Worm (Caenorhabditis elegans): ENCODE data around the gene cchl-1.

The cchl-1 gene

DNA sequence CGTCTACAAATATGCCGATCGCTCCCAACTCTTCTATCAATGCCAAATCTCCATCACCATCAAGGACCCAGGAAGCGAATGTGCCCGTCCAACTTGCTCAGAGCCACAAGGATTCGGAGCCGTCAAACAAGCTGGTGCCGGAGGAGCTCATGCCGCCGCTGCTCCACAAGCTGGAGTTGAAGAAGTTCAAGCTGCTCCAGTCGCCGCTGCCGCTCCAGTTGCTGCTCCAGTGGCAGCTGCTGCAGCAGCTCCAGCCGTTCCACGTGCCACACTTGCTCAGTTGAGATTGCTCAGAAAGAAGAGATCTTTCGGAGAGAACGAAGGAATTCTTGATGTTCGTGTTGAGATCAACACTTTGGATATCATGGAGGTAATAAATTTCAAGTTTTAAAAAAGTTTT, 34.6 kb upstream of the cchl-1 start:
- TF ChIP-seq nhr-27 (tag; optimal IDR thresholded peaks at IDR 0.05) (no peak), zim-3 (tag; optimal IDR thresholded peaks at IDR 0.05) (no peak), Y53F4B.3 (GFP tag; IDR thresholded peaks at IDR 0.05) (no peak), egrh-3 (GFP tag; IDR thresholded peaks at IDR 0.05) (peak; percentile 83), him-1 (tag; optimal IDR thresholded peaks at IDR 0.05) (no peak), attf-3 (GFP tag; conservative IDR thresholded peaks at IDR 0.05) (no peak), attf-6 (GFP tag; IDR thresholded peaks at IDR 0.05) (no peak), ztf-25 (GFP tag; IDR thresholded peaks at IDR 0.05) (no peak), ztf-6 (GFP tag; IDR thresholded peaks at IDR 0.05) (no peak), B0336.3 (GFP tag; IDR thresholded peaks at IDR 0.05) (no peak), ceh-27 (GFP tag; optimal IDR thresholded peaks at IDR 0.05) (no peak), zfh-2 (GFP tag; conservative IDR thresholded peaks at IDR 0.05) (peak; percentile 85), hsf-1 (GFP tag; IDR thresholded peaks at IDR 0.05) (no peak), ekl-4 (GFP tag; IDR thresholded peaks at IDR 0.05) (no peak)

ce11 chrII:11268822-11269221, 32.6 kb upstream of the cchl-1 start, which contains the start of gene cut-1:
Gene cut-1 (plus strand): TSS chrII:11269122.
- TF ChIP-seq athp-1 (tag; optimal IDR thresholded peaks at IDR 0.05) (no peak), tbx-9 (tag; optimal IDR thresholded peaks at IDR 0.05; ENCODE audit: borderline replicate concordance) (no peak), attf-3 (GFP tag; conservative IDR thresholded peaks at IDR 0.05) (no peak), D2030.7 (GFP tag; IDR thresholded peaks at IDR 0.05) (no peak), snpc-3.4 (tag; optimal IDR thresholded peaks at IDR 0.05) (no peak), lir-1 (GFP tag; conservative IDR thresholded peaks at IDR 0.05) (no peak), xnd-1 (tag; optimal IDR thresholded peaks at IDR 0.05) (no peak), cebp-1 (GFP tag; IDR thresholded peaks at IDR 0.05) (no peak), cebp-1 (tag; optimal IDR thresholded peaks at IDR 0.05) (no peak), F39B2.1 (GFP tag; IDR thresholded peaks at IDR 0.05) (no peak), die-1 (tag; optimal IDR thresholded peaks at IDR 0.05) (no peak)

ce11 chrII:11261173-11261572, 25.0 kb upstream of the cchl-1 start, which contains the start of gene T05B9.1:
Gene T05B9.1 (minus strand): TSS chrII:11261192.
- TF ChIP-seq snpc-3.4 (tag; optimal IDR thresholded peaks at IDR 0.05) (no peak), nfyb-1 (GFP tag; IDR thresholded peaks at IDR 0.05) (no peak), ccch-3 (GFP tag; optimal IDR thresholded peaks at IDR 0.05) (no peak), ztf-3 (GFP tag; optimal IDR thresholded peaks at IDR 0.05) (no peak), dox-1 (GFP tag; IDR thresholded peaks at IDR 0.05) (0 out of 2 replicates have a peak, but pooled peaks have one; percentile 6), bed-2 (GFP tag; IDR thresholded peaks at IDR 0.05) (no peak), Y56A3A.18 (GFP tag; IDR thresholded peaks at IDR 0.05) (no peak), lsl-1 (GFP tag; optimal IDR thresholded peaks at IDR 0.05) (peak; percentile 81), efl-1 (GFP tag; optimal IDR thresholded peaks at IDR 0.05) (peak; percentile 38), madf-8 (GFP tag; conservative IDR thresholded peaks at IDR 0.05) (no peak), hlh-26 (GFP tag; conservative IDR thresholded peaks at IDR 0.05) (no peak), madf-3 (GFP tag; IDR thresholded peaks at IDR 0.05) (peak; percentile 95)

DNA sequence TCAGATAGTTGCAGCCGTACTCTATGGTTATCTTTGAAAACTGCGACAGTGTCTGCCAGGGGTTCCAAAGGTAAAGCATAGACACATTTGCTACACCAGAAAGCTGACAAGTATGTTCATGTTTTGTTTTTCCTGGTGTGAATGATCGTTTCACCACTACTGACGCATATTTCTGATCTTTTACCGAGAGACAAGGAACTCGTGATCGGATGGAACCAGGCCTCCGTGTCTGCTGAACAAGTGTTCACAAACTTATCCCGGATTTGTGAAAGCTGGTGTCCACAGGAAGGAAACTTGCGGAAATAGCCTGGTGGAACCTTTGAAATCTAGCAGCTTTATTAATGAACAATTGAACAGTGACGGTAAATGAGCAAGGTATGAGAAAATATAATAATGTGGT, 23.6 kb upstream of the cchl-1 start:
- TF ChIP-seq die-1 (tag; optimal IDR thresholded peaks at IDR 0.05) (no peak), nfya-1 (tag; optimal IDR thresholded peaks at IDR 0.05; ENCODE audit: borderline replicate concordance, insufficient read depth) (no peak), ama-1 (optimal IDR thresholded peaks at IDR 0.05) (no peak), ama-1 (GFP tag; optimal IDR thresholded peaks at IDR 0.05) (no peak), F55B11.4 (tag; optimal IDR thresholded peaks at IDR 0.05; ENCODE audit: borderline replicate concordance, insufficient read depth) (no peak), nfyb-1 (GFP tag; IDR thresholded peaks at IDR 0.05) (peak; percentile 59; the same call in 1 of the 2 replicates), ceh-100 (GFP tag; IDR thresholded peaks at IDR 0.05) (peak; percentile 37; the same call in 1 of the 2 replicates), rcor-1 (GFP tag; IDR thresholded peaks at IDR 0.05) (peak; percentile 39; the same call in 1 of the 2 replicates), somi-1 (GFP tag; optimal IDR thresholded peaks at IDR 0.05) (no peak), dpl-1 (GFP tag; optimal IDR thresholded peaks at IDR 0.05) (no peak), snpc-1.1 (tag; optimal IDR thresholded peaks at IDR 0.05; ENCODE audit: insufficient read depth) (peak; percentile 21), bed-1 (GFP tag; IDR thresholded peaks at IDR 0.05) (no peak), F10E7.11 (tag; optimal IDR thresholded peaks at IDR 0.05) (no peak)

Data from whole organism, young adult.